Worm (Caenorhabditis elegans) whole organism, L4/young adult: Measurements from ENCODE around the gene msp-38.

ENCODE experiments used
- W03F9.2 ChIP-seq: fragments of 150-350 bp; optimal IDR thresholded peaks from 2 replicates; lab custom pipeline; 2014; ENCODE audit warnings: missing biosample characterization, missing genetic modification characterization
- dao-5 ChIP-seq: sonication (generic microtip); optimal IDR thresholded peaks from 2 replicates; lab custom pipeline; 2016; ENCODE audit warnings: missing genotype, missing genetic modification characterization, moderate library complexity, missing compliant biosample characterization
- him-1 ChIP-seq: sonication (generic microtip); optimal IDR thresholded peaks from 2 replicates; lab custom pipeline; 2016; ENCODE audit warnings: missing genotype, missing genetic modification reagents, missing genetic modification characterization, missing compliant biosample characterization

Gene msp-38

ce11 chrIV:10128906-10129386, 14.6 kb downstream of the msp-38 start, which contains the start of the genes gtbp-1 and K08F4.3:
Gene gtbp-1 (minus strand): TSS chrIV:10128956.
Gene K08F4.3 (plus strand): TSS chrIV:10129257.
- TF ChIP-seq him-1 (tag; lab: Kevin White, UChicago) (no peak), dao-5 (tag; lab: Kevin White, UChicago) (no peak), W03F9.2 (peak; percentile 81)

- TF ChIP-seq him-1 (tag; lab: Kevin White, UChicago) = no peak
- TF ChIP-seq dao-5 (tag; lab: Kevin White, UChicago) = no peak
- TF ChIP-seq W03F9.2 = no peak
These were observed 15.1 kb downstream of the msp-38 start for ce11 chrIV:10128446-10128845.

- TF ChIP-seq dao-5 (tag; lab: Kevin White, UChicago) = no peak
- no peak for TF ChIP-seq W03F9.2
- TF ChIP-seq him-1 (tag; lab: Kevin White, UChicago) = no peak
These were observed 17.0 kb downstream of the msp-38 start, which contains the start of gene ctf-18 for ce11 chrIV:10126544-10126943. Gene ctf-18 (minus strand): TSS chrIV:10126644.

ce11 chrIV:10122205-10122604, 21.3 kb downstream of the msp-38 start, which contains the start of gene irld-21:
Gene irld-21 (minus strand): TSS chrIV:10122305.
- TF ChIP-seq him-1 (tag; lab: Kevin White, UChicago) (no peak), W03F9.2 (no peak), dao-5 (tag; lab: Kevin White, UChicago) (no peak)

- TF ChIP-seq W03F9.2 (no peak), him-1 (tag; lab: Kevin White, UChicago) (no peak), dao-5 (tag; lab: Kevin White, UChicago) (no peak)
These were observed 26.8 kb downstream of the msp-38 start for ce11 chrIV:10116765-10117164.

ce11 chrIV:10115142-10115541, 28.4 kb downstream of the msp-38 start, which contains the start of gene C04G2.10:
Gene C04G2.10 (plus strand): TSS chrIV:10115442.
- no peak for TF ChIP-seq W03F9.2
- no peak for TF ChIP-seq dao-5 (tag; lab: Kevin White, UChicago)
- no peak for TF ChIP-seq him-1 (tag; lab: Kevin White, UChicago)

ce11 chrIV:10112570-10112969, 31.0 kb downstream of the msp-38 start, which contains the start of gene nsph-3.2:
Gene nsph-3.2 (plus strand): TSS chrIV:10112870.
- no peak for TF ChIP-seq him-1 (tag; lab: Kevin White, UChicago)
- TF ChIP-seq dao-5 (tag; lab: Kevin White, UChicago) = no peak
- TF ChIP-seq W03F9.2 = no peak

- no peak for TF ChIP-seq him-1 (tag; lab: Kevin White, UChicago)
- TF ChIP-seq dao-5 (tag; lab: Kevin White, UChicago) = no peak
- TF ChIP-seq W03F9.2 = no peak
These were observed 32.1 kb downstream of the msp-38 start, which contains the start of gene spch-1 for ce11 chrIV:10111441-10111840. Gene spch-1 (minus strand): TSS chrIV:10111541.

ce11 chrIV:10110870-10111269, 32.7 kb downstream of the msp-38 start:
- no peak for TF ChIP-seq dao-5 (tag; lab: Kevin White, UChicago)
- no peak for TF ChIP-seq him-1 (tag; lab: Kevin White, UChicago)
- TF ChIP-seq W03F9.2 = no peak

- TF ChIP-seq dao-5 (tag; lab: Kevin White, UChicago) (no peak), W03F9.2 (no peak), him-1 (tag; lab: Kevin White, UChicago) (no peak)
These were observed 33.1 kb downstream of the msp-38 start, which contains the start of gene egl-38 for ce11 chrIV:10110417-10110816. Gene egl-38 (minus strand): TSS chrIV:10110517.

ce11 chrIV:10096881-10097280, 46.7 kb downstream of the msp-38 start, which contains the start of gene dis-3:
Gene dis-3 (plus strand): TSS chrIV:10097202.
- no peak for TF ChIP-seq him-1 (tag; lab: Kevin White, UChicago)
- TF ChIP-seq dao-5 (tag; lab: Kevin White, UChicago) = no peak
- TF ChIP-seq W03F9.2 = no peak

- TF ChIP-seq him-1 (tag; lab: Kevin White, UChicago) (no peak), W03F9.2 (no peak), dao-5 (tag; lab: Kevin White, UChicago) (no peak)
These were observed 48.4 kb downstream of the msp-38 start, which contains the start of the genes C04G2.5 and msp-36 for ce11 chrIV:10095171-10095570. Gene C04G2.5 (minus strand): TSS chrIV:10095271. Gene msp-36 (plus strand): TSS chrIV:10095433.
